Worm (Caenorhabditis elegans): ENCODE data around the gene K01A11.1.

The K01A11.1 gene

DNA sequence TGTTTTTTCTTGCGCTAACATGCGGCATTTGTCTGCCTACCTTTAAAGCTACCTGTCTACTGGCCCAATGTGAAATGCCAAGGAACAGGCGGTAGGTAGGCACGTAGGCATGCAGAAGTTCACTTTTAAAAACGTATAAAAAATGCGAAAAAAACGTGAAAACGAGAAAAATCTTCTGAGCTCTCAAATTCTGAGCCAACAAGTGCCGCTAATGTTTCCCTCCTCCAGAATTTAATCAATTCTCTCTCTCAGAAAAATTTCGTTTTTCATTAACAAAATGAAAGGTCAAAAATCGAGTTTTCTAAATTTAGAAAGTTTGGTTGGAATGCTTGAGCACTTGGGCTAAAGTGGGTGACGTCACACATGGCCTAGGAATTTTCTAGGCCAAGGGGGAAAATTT lies 48.8 kb downstream of the K01A11.1 start:
- TF ChIP-seq K11D2.4 (GFP tag; IDR thresholded peaks at IDR 0.05): no peak
- TF ChIP-seq nhr-120 (GFP tag; IDR thresholded peaks at IDR 0.05): no peak
- TF ChIP-seq B0035.1 (tag; optimal IDR thresholded peaks at IDR 0.05): no peak
- no peak for TF ChIP-seq fkh-3 (tag; optimal IDR thresholded peaks at IDR 0.05)
- TF ChIP-seq somi-1 (GFP tag; optimal IDR thresholded peaks at IDR 0.05): no peak
- TF ChIP-seq snpc-1.3 (tag; optimal IDR thresholded peaks at IDR 0.05; ENCODE audit: insufficient read depth): no peak
- no peak for TF ChIP-seq efl-1 (GFP tag; optimal IDR thresholded peaks at IDR 0.05)
- TF ChIP-seq mxl-1 (tag; optimal IDR thresholded peaks at IDR 0.05): no peak
- TF ChIP-seq F55B11.4 (tag; optimal IDR thresholded peaks at IDR 0.05; ENCODE audit: borderline replicate concordance, insufficient read depth): no peak
- no peak for TF ChIP-seq rec-8 (tag; optimal IDR thresholded peaks at IDR 0.05)
- TF ChIP-seq let-607 (tag; optimal IDR thresholded peaks at IDR 0.05): no peak
- no peak for TF ChIP-seq attf-6 (GFP tag; IDR thresholded peaks at IDR 0.05)
- no peak for TF ChIP-seq bed-2 (GFP tag; IDR thresholded peaks at IDR 0.05)

DNA sequence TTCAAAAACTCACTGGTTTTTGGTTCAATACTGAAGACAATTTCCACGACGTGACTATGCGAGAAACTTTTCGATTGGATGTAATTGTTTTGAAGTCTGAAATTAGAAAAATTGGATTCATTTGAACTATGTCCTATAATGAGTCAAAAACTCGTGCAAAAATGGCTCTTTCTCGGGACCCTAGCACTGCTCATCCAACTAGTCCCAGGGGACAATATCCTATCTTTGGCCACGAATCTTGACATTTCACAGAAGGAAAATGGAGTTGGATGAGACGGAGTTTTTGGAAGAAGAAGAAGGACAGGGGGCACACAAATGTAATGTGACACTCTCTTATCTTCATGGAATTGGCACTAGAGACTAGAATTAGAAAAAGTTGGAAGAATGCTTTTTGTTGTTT lies 49.4 kb downstream of the K01A11.1 start:
- TF ChIP-seq somi-1 (GFP tag; optimal IDR thresholded peaks at IDR 0.05): no peak
- TF ChIP-seq bed-1 (GFP tag; IDR thresholded peaks at IDR 0.05): 0 out of 2 replicates have a peak, but pooled peaks have one; percentile 44
